Worm (Caenorhabditis elegans) whole organism, L1 larva: ENCODE results near the gene wbp-11.

Experiments
- blmp-1 ChIP-seq: fragments of 150-350 bp; optimal IDR thresholded peaks from 2 replicates; lab custom pipeline; 2014; ENCODE audit warnings: missing biosample characterization, missing genetic modification characterization
- fkh-10 ChIP-seq: sonication (generic microtip); optimal IDR thresholded peaks from 2 replicates; lab custom pipeline; 2017; ENCODE audit warnings: missing biosample characterization, missing genetic modification reagents, missing genetic modification characterization
- jun-1 ChIP-seq: fragments of 150-350 bp; optimal IDR thresholded peaks from 2 replicates; lab custom pipeline; 2014; ENCODE audit warnings: missing biosample characterization, missing genetic modification reagents, missing genetic modification characterization
- nhr-11 ChIP-seq: fragments of 150-350 bp; optimal IDR thresholded peaks from 2 replicates; lab custom pipeline; 2014; ENCODE audit warnings: missing biosample characterization, missing genetic modification characterization
- nhr-12 ChIP-seq: sonication (generic microtip); optimal IDR thresholded peaks from 2 replicates; lab custom pipeline; 2017; ENCODE audit warnings: missing biosample characterization, missing genetic modification characterization
- pqm-1 ChIP-seq: sonication (generic microtip); optimal IDR thresholded peaks from 3 replicates; lab custom pipeline; 2017; ENCODE audit warnings: missing biosample characterization, missing genetic modification characterization
- unc-62 ChIP-seq: fragments of 150-350 bp; optimal IDR thresholded peaks from 2 replicates; lab custom pipeline; 2014; ENCODE audit warnings: missing biosample characterization, missing genetic modification reagents, missing genetic modification characterization

ce11 chrII:10174338-10174737 lies 1.6 kb downstream of the wbp-11 start, which contains the start of gene F33H1.4:
- TF ChIP-seq unc-62 (GFP tag; lab: Kevin White, UChicago), result no peak
- no peak for TF ChIP-seq pqm-1 (tag; lab: Kevin White, UChicago)
- no peak for TF ChIP-seq nhr-11
- TF ChIP-seq fkh-10 (GFP tag; lab: Kevin White, UChicago), result no peak
- TF ChIP-seq jun-1 (tag; lab: Kevin White, UChicago), result peak; percentile 8
- TF ChIP-seq blmp-1 (tag; lab: Kevin White, UChicago), result peak; percentile 91
- TF ChIP-seq nhr-12 (tag; lab: Kevin White, UChicago), result no peak
